Fruit fly (Drosophila melanogaster) whole organism, embryonic: ENCODE measurements around the gene PIP82.

ENCODE experiments used
- ATbp ChIP-seq: fragments of 200-800 bp; sonication (Bioruptor generic); optimal IDR thresholded peaks from 2 replicates; lab custom pipeline; 2017; ENCODE audit warnings: missing biosample characterization, mild to moderate bottlenecking, missing genetic modification characterization, missing genetic modification reagents
- Atf3 ChIP-seq: fragments of 200-800 bp; sonication (Bioruptor generic); optimal IDR thresholded peaks from 3 replicates; lab custom pipeline; 2016; ENCODE audit warnings: missing biosample characterization, missing genetic modification characterization
- Awh ChIP-seq: fragments of 200-800 bp; sonication (Bioruptor generic); IDR thresholded peaks from 2 replicates; pipeline ENCODE4, ENCODE4 v1.3.6; 2022; ENCODE audit warnings: missing biosample characterization, missing genetic modification characterization
- B-H2 ChIP-seq: fragments of 200-800 bp; sonication (Bioruptor generic); optimal IDR thresholded peaks from 2 replicates; lab custom pipeline; 2018; ENCODE audit warnings: missing biosample characterization, mild to moderate bottlenecking, missing genetic modification characterization
- BEAF-32 ChIP-seq: fragments of 200-800 bp; sonication (Bioruptor generic); optimal IDR thresholded peaks from 3 replicates; lab custom pipeline; 2017; ENCODE audit warnings: missing biosample characterization, missing genetic modification characterization, mild to moderate bottlenecking, moderate library complexity, missing genetic modification reagents
- CG11085 ChIP-seq: fragments of 200-800 bp; sonication (Bioruptor generic); IDR thresholded peaks from 2 replicates; pipeline ENCODE4 v1.3.6; 2022; ENCODE audit warnings: missing biosample characterization, missing genetic modification characterization
- CG11560 ChIP-seq: fragments of 200-800 bp; sonication (Bioruptor generic); IDR thresholded peaks from 3 replicates; pipeline ENCODE4 v1.3.6; 2022; ENCODE audit warnings: missing biosample characterization, missing genetic modification characterization
- CG1529 ChIP-seq: fragments of 200-800 bp; sonication (Bioruptor generic); optimal IDR thresholded peaks from 3 replicates; lab custom pipeline; 2018; ENCODE audit warnings: missing biosample characterization, missing genetic modification characterization
- CG17829 ChIP-seq: fragments of 200-800 bp; optimal IDR thresholded peaks from 2 replicates; lab custom pipeline; 2019; ENCODE audit warnings: missing biosample characterization, mild to moderate bottlenecking, missing genetic modification characterization, moderate library complexity
- CG30020 ChIP-seq: fragments of 200-800 bp; optimal IDR thresholded peaks from 2 replicates; lab custom pipeline; 2019; ENCODE audit warnings: missing biosample characterization, mild to moderate bottlenecking, missing genetic modification characterization, moderate library complexity
- CG3065 ChIP-seq: fragments of 200-800 bp; sonication (Bioruptor generic); optimal IDR thresholded peaks from 2 replicates; lab custom pipeline; 2016; ENCODE audit warnings: missing biosample characterization, missing genetic modification characterization
- CG34224 ChIP-seq: fragments of 200-800 bp; sonication (Bioruptor generic); IDR thresholded peaks from 3 replicates; pipeline ENCODE4 v1.3.6; 2022; ENCODE audit warnings: missing biosample characterization, missing genetic modification characterization; ENCODE audit not compliant: partially characterized antibody
- CG4707 ChIP-seq: fragments of 200-800 bp; sonication (Bioruptor generic); optimal IDR thresholded peaks from 2 replicates; lab custom pipeline; 2018; ENCODE audit warnings: missing biosample characterization, mild to moderate bottlenecking, missing genetic modification characterization, moderate library complexity
- CG6254 ChIP-seq: fragments of 200-800 bp; sonication (Bioruptor generic); optimal IDR thresholded peaks from 3 replicates; lab custom pipeline; 2017; ENCODE audit warnings: mild to moderate bottlenecking, missing biosample characterization, missing genetic modification reagents, missing genetic modification characterization
- CG6813 ChIP-seq: fragments of 200-800 bp; sonication (Bioruptor generic); optimal IDR thresholded peaks from 2 replicates; lab custom pipeline; 2017; ENCODE audit warnings: missing biosample characterization, missing genetic modification characterization, mild to moderate bottlenecking, moderate library complexity, missing genetic modification reagents
- CG9437 ChIP-seq: fragments of 200-800 bp; sonication (Bioruptor generic); optimal IDR thresholded peaks from 2 replicates; lab custom pipeline; 2018; ENCODE audit warnings: missing biosample characterization, mild to moderate bottlenecking, missing genetic modification characterization
- CG9817 ChIP-seq: fragments of 200-800 bp; sonication (Bioruptor generic); optimal IDR thresholded peaks from 2 replicates; lab custom pipeline; 2018; ENCODE audit warnings: missing biosample characterization, mild to moderate bottlenecking, missing genetic modification characterization, moderate library complexity
- D ChIP-seq, 2 experiments: fragments of 200-800 bp in 1 of 2; fragments of >200 bp in 1 of 2; sonication (Bioruptor generic) in 1 of 2; optimal IDR thresholded peaks; 2 replicates in 1 of 2; 3 replicates in 1 of 2; lab custom pipeline; 2017; ENCODE audit warnings: mild to moderate bottlenecking in 1 of 2, missing biosample characterization in 1 of 2, missing genetic modification characterization in 1 of 2, missing genetic modification reagents in 1 of 2
- D19B ChIP-seq: fragments of 200-800 bp; sonication (Bioruptor generic); optimal IDR thresholded peaks from 2 replicates; lab custom pipeline; 2017; ENCODE audit warnings: missing biosample characterization, mild to moderate bottlenecking, missing genetic modification characterization
- Dfd ChIP-seq, 2 experiments: fragments of >200 bp; optimal IDR thresholded peaks; 2 replicates each; lab custom pipeline; 2017; ENCODE audit warnings: missing biosample characterization in 2 of 2, missing genetic modification characterization in 2 of 2
- Doc3 ChIP-seq: fragments of 200-800 bp; sonication (Bioruptor generic); IDR thresholded peaks from 3 replicates; pipeline ENCODE4 v1.3.6; 2022; ENCODE audit warnings: missing biosample characterization, missing genetic modification characterization; ENCODE audit not compliant: partially characterized antibody
- Eip74EF ChIP-seq, 2 experiments: fragments of 200-800 bp in 1 of 2; fragments of >200 bp in 1 of 2; sonication (Bioruptor generic) in 1 of 2; optimal IDR thresholded peaks; 2 replicates each; lab custom pipeline; 2017 to 2019; ENCODE audit warnings: missing biosample characterization in 2 of 2, missing genetic modification characterization in 2 of 2, mild to moderate bottlenecking in 1 of 2, moderate library complexity in 1 of 2
- Fer2 ChIP-seq: fragments of 200-800 bp; sonication (Bioruptor generic); optimal IDR thresholded peaks from 2 replicates; lab custom pipeline; 2018; ENCODE audit warnings: missing biosample characterization, mild to moderate bottlenecking, missing genetic modification characterization, moderate library complexity
- Fer3 ChIP-seq: fragments of 200-800 bp; sonication (Bioruptor generic); optimal IDR thresholded peaks from 2 replicates; lab custom pipeline; 2018; ENCODE audit warnings: missing biosample characterization, mild to moderate bottlenecking, missing genetic modification characterization, moderate library complexity
- H15 ChIP-seq: fragments of 200-800 bp; sonication (Bioruptor generic); IDR thresholded peaks from 3 replicates; pipeline ENCODE4 v1.3.6; 2022; ENCODE audit warnings: missing biosample characterization, missing genetic modification characterization
- HLH4C ChIP-seq: fragments of 200-800 bp; sonication (Bioruptor generic); IDR thresholded peaks from 3 replicates; pipeline ENCODE4 v1.3.6; 2022; ENCODE audit warnings: missing biosample characterization, missing genetic modification characterization; ENCODE audit not compliant: partially characterized antibody
- HmgD ChIP-seq: fragments of 200-800 bp; sonication (Bioruptor generic); optimal IDR thresholded peaks from 3 replicates; lab custom pipeline; 2016; ENCODE audit warnings: missing biosample characterization, missing genetic modification characterization
- NFAT ChIP-seq: fragments of 200-800 bp; sonication (Bioruptor generic); IDR thresholded peaks from 2 replicates; pipeline ENCODE4 v1.3.6; 2022; ENCODE audit warnings: missing biosample characterization, missing genetic modification characterization
- Oaz ChIP-seq: fragments of 200-800 bp; sonication (Bioruptor generic); IDR thresholded peaks from 2 replicates; pipeline ENCODE4 v1.3.6; 2022; ENCODE audit warnings: missing biosample characterization, missing genetic modification characterization
- Oli ChIP-seq: fragments of 200-800 bp; sonication (Bioruptor generic); optimal IDR thresholded peaks from 2 replicates; lab custom pipeline; 2018; ENCODE audit warnings: missing biosample characterization, mild to moderate bottlenecking, missing genetic modification characterization, moderate library complexity
- Sox102F ChIP-seq: fragments of 200-800 bp; sonication (Bioruptor generic); optimal IDR thresholded peaks from 2 replicates; lab custom pipeline; 2018; ENCODE audit warnings: missing biosample characterization, mild to moderate bottlenecking, missing genetic modification characterization, moderate library complexity
- chinmo ChIP-seq: fragments of 200-800 bp; sonication (Bioruptor generic); IDR thresholded peaks from 4 replicates; pipeline ENCODE4 v1.3.6; 2022; ENCODE audit warnings: missing biosample characterization, missing genetic modification characterization; ENCODE audit not compliant: partially characterized antibody
- ewg ChIP-seq: fragments of 200-800 bp; sonication (Bioruptor generic); optimal IDR thresholded peaks from 3 replicates; lab custom pipeline; 2017; ENCODE audit warnings: mild to moderate bottlenecking, missing biosample characterization, missing genetic modification reagents, missing genetic modification characterization
- grau ChIP-seq: fragments of 200-800 bp; optimal IDR thresholded peaks from 3 replicates; lab custom pipeline; 2019; ENCODE audit warnings: missing biosample characterization, mild to moderate bottlenecking, missing genetic modification characterization, moderate library complexity
- hth ChIP-seq: fragments of >200 bp; optimal IDR thresholded peaks from 2 replicates; lab custom pipeline; 2017; ENCODE audit warnings: inconsistent platforms
- lbe ChIP-seq: fragments of 200-800 bp; sonication (Bioruptor generic); optimal IDR thresholded peaks from 2 replicates; lab custom pipeline; 2016; ENCODE audit warnings: missing biosample characterization, mild to moderate bottlenecking, missing genetic modification characterization
- lola ChIP-seq, 3 experiments: fragments of >200 bp in 2 of 3; fragments of 200-800 bp in 1 of 3; sonication (Bioruptor generic) in 1 of 3; optimal IDR thresholded peaks; 2 replicates each; lab custom pipeline; 2017 to 2019; ENCODE audit warnings: missing biosample characterization in 3 of 3, missing genetic modification characterization in 3 of 3, mild to moderate bottlenecking in 1 of 3, moderate library complexity in 1 of 3
- pita ChIP-seq: fragments of 200-800 bp; sonication (Bioruptor generic); optimal IDR thresholded peaks from 2 replicates; lab custom pipeline; 2017; ENCODE audit warnings: missing biosample characterization, mild to moderate bottlenecking, missing genetic modification characterization
- sc ChIP-seq, 3 experiments: fragments of >200 bp in 2 of 3; fragments of 200-800 bp in 1 of 3; sonication (Bioruptor generic) in 1 of 3; optimal IDR thresholded peaks; 2 replicates in 2 of 3; 3 replicates in 1 of 3; lab custom pipeline; 2017; ENCODE audit warnings: mild to moderate bottlenecking in 1 of 3, missing biosample characterization in 1 of 3, missing genetic modification characterization in 1 of 3, missing genetic modification reagents in 1 of 3
- sens ChIP-seq: fragments of 200-800 bp; sonication (Bioruptor generic); peaks from one replicate; lab custom pipeline; 2016; ENCODE audit warnings: missing biosample characterization, missing genetic modification characterization
- sr ChIP-seq: fragments of 200-800 bp; sonication (Bioruptor generic); IDR thresholded peaks from 3 replicates; pipeline ENCODE4 v1.3.6; 2022; ENCODE audit warnings: missing biosample characterization, missing genetic modification characterization
- trh ChIP-seq: fragments of 200-800 bp; sonication (Bioruptor generic); optimal IDR thresholded peaks from 2 replicates; lab custom pipeline; 2016; ENCODE audit warnings: missing biosample characterization, missing genetic modification characterization

Gene PIP82

DNA sequence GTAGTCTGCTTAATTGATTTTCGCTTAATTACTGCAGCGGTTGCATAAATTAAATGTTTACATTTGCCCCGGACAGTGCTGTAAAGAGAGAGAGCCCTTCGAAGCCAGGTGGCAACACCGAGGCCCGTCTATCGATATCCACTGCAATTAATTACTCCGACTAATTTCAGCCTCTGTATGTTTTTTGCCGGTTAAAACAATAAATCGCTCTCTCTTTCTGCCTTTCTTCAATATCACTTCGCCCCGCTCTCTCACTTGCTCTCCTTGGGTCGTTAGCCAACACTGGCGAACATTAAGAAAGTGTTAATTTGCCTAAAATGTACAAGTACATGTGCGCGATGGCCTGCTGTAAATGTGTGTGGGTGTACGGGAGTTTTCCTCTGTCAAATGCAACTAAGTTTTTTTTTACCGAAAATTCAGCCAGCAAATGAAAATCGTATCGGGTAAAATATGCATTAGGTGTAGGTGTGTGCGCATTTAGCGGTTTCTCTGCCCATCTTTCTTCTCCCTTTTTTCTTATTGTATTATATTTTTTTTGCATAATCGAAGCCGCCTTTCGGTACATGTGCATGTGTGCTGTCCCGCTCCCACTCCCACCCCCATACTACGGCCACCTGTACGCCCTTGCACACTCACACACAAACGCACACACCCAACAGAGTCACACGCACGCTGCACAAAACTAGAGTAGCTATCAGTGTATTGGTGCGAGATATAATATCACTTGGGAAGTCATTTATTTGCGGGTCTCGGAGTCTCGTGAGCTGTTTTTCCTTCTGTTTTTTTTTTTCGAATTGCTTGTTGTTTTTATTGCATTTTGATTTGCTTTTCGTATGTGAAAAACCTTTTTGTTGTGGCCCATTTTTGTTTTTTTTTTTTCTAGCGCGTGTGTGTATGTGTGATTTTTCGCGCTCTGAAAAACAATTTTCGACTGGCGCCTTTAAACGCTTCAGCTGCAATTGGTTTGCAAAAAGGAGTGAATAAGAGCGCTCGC lies 32.2 kb upstream of the PIP82 start (continued):
- no peak for TF ChIP-seq Oli
- TF ChIP-seq grau (tag; lab: Kevin White, UChicago), result no peak

DNA sequence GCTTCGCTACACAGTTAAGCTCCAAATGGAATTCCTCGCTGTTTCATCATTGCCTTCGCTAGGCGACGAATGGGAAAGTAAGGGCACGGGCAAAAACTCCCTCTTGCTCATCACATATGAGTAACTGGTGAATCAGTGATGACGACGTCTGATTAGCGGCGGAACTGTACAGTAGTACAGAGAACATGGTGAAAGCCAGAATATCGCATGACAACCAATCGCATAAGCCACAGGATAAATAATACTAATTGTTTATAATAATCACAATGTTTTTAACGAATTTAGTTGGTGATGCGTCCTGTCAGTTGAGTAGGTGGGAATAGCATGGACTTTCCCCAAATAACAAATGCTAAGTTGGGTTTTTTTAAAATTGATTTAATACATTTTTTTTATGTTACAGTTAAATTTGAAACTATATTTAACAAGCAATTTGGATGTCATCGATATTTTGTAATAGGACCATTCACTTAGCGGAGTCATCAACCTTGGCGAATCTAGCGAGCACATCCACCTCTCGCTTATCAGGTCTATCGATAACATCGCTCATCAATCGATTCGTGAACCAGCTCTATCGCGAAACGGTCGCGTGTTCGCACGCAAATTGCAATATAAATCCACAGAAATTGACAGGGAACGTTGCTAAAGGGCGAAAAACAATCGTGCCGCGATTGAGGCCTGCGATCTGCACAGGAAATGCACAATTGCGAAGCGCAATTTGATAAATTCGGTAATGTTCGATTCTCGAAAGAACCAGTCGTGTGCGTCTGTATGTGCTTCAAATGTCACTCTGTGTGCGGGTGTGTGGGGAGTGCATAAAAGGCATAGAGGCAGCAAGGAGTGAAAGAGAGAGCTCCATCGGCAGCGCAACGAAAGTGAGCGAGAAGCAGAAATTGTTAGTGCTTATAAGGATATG lies 30.8 kb upstream of the PIP82 start, which contains the start of the genes CG12112 and Trf4-1:
CG12112 (minus strand) TSS at position 106 of the 913 bp plus-strand sequence.
Trf4-1 (plus strand) TSS at position 236 of the 913 bp plus-strand sequence.
- peak; percentile 48 for TF ChIP-seq HmgD (GFP tag; lab: Kevin White, UChicago)
- no peak for TF ChIP-seq CG9437 (GFP tag; lab: Kevin White, UChicago)
- TF ChIP-seq Fer2 (tag; lab: Kevin White, UChicago), result no peak
- no peak for TF ChIP-seq H15 (GFP tag; lab: Robert Waterston, UW)
- no peak for TF ChIP-seq CG17829 (tag; lab: Kevin White, UChicago)
- no peak for TF ChIP-seq Dfd (GFP tag; optimal IDR thresholded peaks at IDR 0.05; lab: Kevin White, UChicago)
- peak; percentile 79 for TF ChIP-seq HLH4C (GFP tag; lab: Robert Waterston, UW)
- no peak for TF ChIP-seq sc (optimal IDR thresholded peaks at IDR 0.05; lab: Kevin White, UChicago)
- no peak for TF ChIP-seq sc (GFP tag; optimal IDR thresholded peaks at IDR 0.05; lab: Kevin White, UChicago)
- TF ChIP-seq D (optimal IDR thresholded peaks at IDR 0.05; lab: Kevin White, UChicago), result peak; percentile 14
- TF ChIP-seq D (GFP tag; optimal IDR thresholded peaks at IDR 0.05; lab: Kevin White, UChicago), result no peak
- TF ChIP-seq Doc3 (GFP tag; lab: Robert Waterston, UW), result peak; percentile 54; the same call in 2 of the 3 replicates
- no peak for TF ChIP-seq Awh
- no peak for TF ChIP-seq CG3065 (GFP tag; lab: Kevin White, UChicago)
- no peak for TF ChIP-seq B-H2 (GFP tag; lab: Kevin White, UChicago)
- no peak for TF ChIP-seq Atf3 (GFP tag; lab: Kevin White, UChicago)
- TF ChIP-seq pita, result peak; percentile 80
- TF ChIP-seq lola (GFP tag; optimal IDR thresholded peaks at IDR 0.05; lab: Kevin White, UChicago), result peak in 1 of 3 experiments; percentile 24
- TF ChIP-seq trh (GFP tag; lab: Kevin White, UChicago), result no peak
- TF ChIP-seq ewg (GFP tag; lab: Kevin White, UChicago), result no peak
- TF ChIP-seq BEAF-32 (GFP tag; lab: Kevin White, UChicago), result peak; percentile 93
- peak; percentile 18 for TF ChIP-seq CG30020 (tag; lab: Kevin White, UChicago)
- TF ChIP-seq CG34224 (GFP tag; lab: Robert Waterston, UW), result peak; percentile 73
- no peak for TF ChIP-seq CG1529 (GFP tag; lab: Kevin White, UChicago)
- peak; percentile 5 for TF ChIP-seq CG9817 (tag; lab: Kevin White, UChicago)
- no peak for TF ChIP-seq CG6254 (GFP tag; lab: Kevin White, UChicago)
- no peak for TF ChIP-seq Fer3 (tag; lab: Kevin White, UChicago)
- TF ChIP-seq lbe (GFP tag; lab: Kevin White, UChicago), result peak; percentile 45
- TF ChIP-seq chinmo (GFP tag; lab: Robert Waterston, UW), result peak; percentile 65; the same call in 2 of the 4 replicates
- no peak for TF ChIP-seq CG4707
- peak; percentile 79 for TF ChIP-seq sens (GFP tag; lab: Kevin White, UChicago)
- TF ChIP-seq CG6813, result no peak
- no peak for TF ChIP-seq CG11085 (GFP tag; lab: Robert Waterston, UW)
- no peak for TF ChIP-seq NFAT
- TF ChIP-seq D19B (GFP tag; lab: Kevin White, UChicago), result no peak
- TF ChIP-seq sr, result no peak
- no peak for TF ChIP-seq Oaz (GFP tag; lab: Robert Waterston, UW)
- TF ChIP-seq CG11560 (tag; lab: Robert Waterston, UW), result peak; percentile 48; the same call in 2 of the 3 replicates
- no peak for TF ChIP-seq hth
- TF ChIP-seq ATbp (GFP tag; lab: Kevin White, UChicago), result no peak
- TF ChIP-seq Eip74EF (GFP tag; optimal IDR thresholded peaks at IDR 0.05; lab: Kevin White, UChicago), result no peak
- no peak for TF ChIP-seq Sox102F (GFP tag; lab: Kevin White, UChicago)
